Fruit fly (Drosophila melanogaster): ENCODE results near the gene Etl1.

The Etl1 gene

dm6 chr2L:9912570-9913260, at the start of gene Etl1, which contains the start of gene Srp54:
Gene Etl1, minus strand, starts transcription at chr2L:9912608.
Gene Srp54, plus strand, starts transcription at chr2L:9912911.
- TF ChIP-seq Myc (optimal IDR thresholded peaks at IDR 0.05) (no peak), h (optimal IDR thresholded peaks at IDR 0.05) (no peak), Sin3A (optimal IDR thresholded peaks at IDR 0.05) (no peak), insv (optimal IDR thresholded peaks at IDR 0.05) (no peak), psq (optimal IDR thresholded peaks at IDR 0.05) (no peak), ttk (optimal IDR thresholded peaks at IDR 0.05) (no peak)

- TF ChIP-seq Myc (optimal IDR thresholded peaks at IDR 0.05) (no peak), Sin3A (optimal IDR thresholded peaks at IDR 0.05) (no peak), insv (optimal IDR thresholded peaks at IDR 0.05) (no peak), psq (optimal IDR thresholded peaks at IDR 0.05) (no peak), ttk (optimal IDR thresholded peaks at IDR 0.05) (no peak), h (optimal IDR thresholded peaks at IDR 0.05) (no peak)
Measured at dm6 chr2L:9960758-9961157, 48.4 kb upstream of the Etl1 start.

- no peak for TF ChIP-seq h (optimal IDR thresholded peaks at IDR 0.05)
- no peak for TF ChIP-seq Myc (optimal IDR thresholded peaks at IDR 0.05)
- no peak for TF ChIP-seq ttk (optimal IDR thresholded peaks at IDR 0.05)
- TF ChIP-seq Sin3A (optimal IDR thresholded peaks at IDR 0.05), result no peak
- TF ChIP-seq insv (optimal IDR thresholded peaks at IDR 0.05), result no peak
- no peak for TF ChIP-seq psq (optimal IDR thresholded peaks at IDR 0.05)
Measured at dm6 chr2L:9956993-9957652, 44.7 kb upstream of the Etl1 start, which contains the start of the genes CG4658 and CG5846. Gene CG4658, plus strand, starts transcription at chr2L:9957132. Gene CG5846, minus strand, starts transcription at chr2L:9957237.

- no peak for TF ChIP-seq Myc (optimal IDR thresholded peaks at IDR 0.05)
- no peak for TF ChIP-seq Sin3A (optimal IDR thresholded peaks at IDR 0.05)
- no peak for TF ChIP-seq psq (optimal IDR thresholded peaks at IDR 0.05)
- TF ChIP-seq insv (optimal IDR thresholded peaks at IDR 0.05), result no peak
- no peak for TF ChIP-seq h (optimal IDR thresholded peaks at IDR 0.05)
- TF ChIP-seq ttk (optimal IDR thresholded peaks at IDR 0.05), result no peak
Measured at dm6 chr2L:9954696-9955095, 42.3 kb upstream of the Etl1 start.

- TF ChIP-seq Myc (optimal IDR thresholded peaks at IDR 0.05), result no peak
- TF ChIP-seq insv (optimal IDR thresholded peaks at IDR 0.05), result no peak
- TF ChIP-seq Sin3A (optimal IDR thresholded peaks at IDR 0.05), result no peak
- TF ChIP-seq h (optimal IDR thresholded peaks at IDR 0.05), result no peak
- no peak for TF ChIP-seq ttk (optimal IDR thresholded peaks at IDR 0.05)
- TF ChIP-seq psq (optimal IDR thresholded peaks at IDR 0.05), result no peak
Measured at dm6 chr2L:9954119-9954518, 41.7 kb upstream of the Etl1 start, which contains the start of the genes CG13126 and CG4709. Gene CG13126, minus strand, starts transcription at chr2L:9954181. Gene CG4709, plus strand, starts transcription at chr2L:9954325.

dm6 chr2L:9949178-9950062, 37.0 kb upstream of the Etl1 start:
- no peak for TF ChIP-seq Sin3A (optimal IDR thresholded peaks at IDR 0.05)
- TF ChIP-seq h (optimal IDR thresholded peaks at IDR 0.05), result no peak
- no peak for TF ChIP-seq insv (optimal IDR thresholded peaks at IDR 0.05)
- TF ChIP-seq ttk (optimal IDR thresholded peaks at IDR 0.05), result no peak

dm6 chr2L:9948520-9948858, 36.1 kb upstream of the Etl1 start:
- TF ChIP-seq Myc (optimal IDR thresholded peaks at IDR 0.05), result no peak
- TF ChIP-seq insv (optimal IDR thresholded peaks at IDR 0.05), result no peak
- TF ChIP-seq ttk (optimal IDR thresholded peaks at IDR 0.05), result no peak
- no peak for TF ChIP-seq h (optimal IDR thresholded peaks at IDR 0.05)
- TF ChIP-seq Sin3A (optimal IDR thresholded peaks at IDR 0.05), result no peak
- no peak for TF ChIP-seq psq (optimal IDR thresholded peaks at IDR 0.05)

dm6 chr2L:9947738-9948519, 35.5 kb upstream of the Etl1 start:
- TF ChIP-seq ttk (optimal IDR thresholded peaks at IDR 0.05) (no peak), Sin3A (optimal IDR thresholded peaks at IDR 0.05) (no peak), insv (optimal IDR thresholded peaks at IDR 0.05) (no peak), h (optimal IDR thresholded peaks at IDR 0.05) (no peak), Myc (optimal IDR thresholded peaks at IDR 0.05) (no peak), psq (optimal IDR thresholded peaks at IDR 0.05) (no peak)

- no peak for TF ChIP-seq psq (optimal IDR thresholded peaks at IDR 0.05)
- TF ChIP-seq Myc (optimal IDR thresholded peaks at IDR 0.05), result no peak
- no peak for TF ChIP-seq Sin3A (optimal IDR thresholded peaks at IDR 0.05)
- no peak for TF ChIP-seq h (optimal IDR thresholded peaks at IDR 0.05)
- no peak for TF ChIP-seq insv (optimal IDR thresholded peaks at IDR 0.05)
Measured at dm6 chr2L:9947265-9947664, 34.9 kb upstream of the Etl1 start, which contains the start of gene CG5853. Gene CG5853, minus strand, starts transcription at chr2L:9947648.

- TF ChIP-seq ttk (optimal IDR thresholded peaks at IDR 0.05), result no peak
- TF ChIP-seq Sin3A (optimal IDR thresholded peaks at IDR 0.05), result no peak
- TF ChIP-seq psq (optimal IDR thresholded peaks at IDR 0.05), result no peak
- no peak for TF ChIP-seq h (optimal IDR thresholded peaks at IDR 0.05)
Measured at dm6 chr2L:9946051-9946450, 33.6 kb upstream of the Etl1 start.

- no peak for TF ChIP-seq h (optimal IDR thresholded peaks at IDR 0.05)
Measured at dm6 chr2L:9945086-9945485, 32.7 kb upstream of the Etl1 start.
